Worm (Caenorhabditis elegans) whole organism, L2 larva: Measurements from ENCODE around the gene M02D8.6.

Experiments used
- blmp-1 ChIP-seq: sonication (generic microtip); optimal IDR thresholded peaks from 2 replicates; lab custom pipeline; 2017; ENCODE audit warnings: missing genetic modification characterization, mild to moderate bottlenecking, missing compliant biosample characterization, antibody characterized with exemption, moderate library complexity; ENCODE audit not compliant: insufficient read depth
- mab-5 ChIP-seq: fragments of 150-350 bp; optimal IDR thresholded peaks from 2 replicates; lab custom pipeline; 2014; ENCODE audit warnings: missing biosample characterization, missing genetic modification characterization
- mdl-1 ChIP-seq, 2 experiments: fragments of 150-350 bp in 1 of 2; sonication (generic microtip) in 1 of 2; optimal IDR thresholded peaks; 2 replicates each; lab custom pipeline; 2017; ENCODE audit warnings: missing biosample characterization in 2 of 2, missing genetic modification characterization in 2 of 2
- skn-1 ChIP-seq: sonication (generic microtip); optimal IDR thresholded peaks from 2 replicates; lab custom pipeline; 2017; ENCODE audit warnings: missing biosample characterization, missing genetic modification characterization

ce11 chrX:8719888-8720287 lies 11.8 kb downstream of the M02D8.6 start:
- TF ChIP-seq blmp-1 (tag; lab: Kevin White, UChicago) (no peak), mab-5 (no peak), mdl-1 (tag; optimal IDR thresholded peaks at IDR 0.05; lab: Kevin White, UChicago) (no peak), skn-1 (tag; lab: Kevin White, UChicago) (no peak)
